Worm (Caenorhabditis elegans) whole organism, L2 larva: ENCODE data around the gene Y39G8C.2.

Experiments used
- ceh-82 ChIP-seq: fragments of 150-350 bp; optimal IDR thresholded peaks from 2 replicates; lab custom pipeline; 2014; ENCODE audit warnings: missing biosample characterization, missing genetic modification characterization
- mab-5 ChIP-seq: fragments of 150-350 bp; optimal IDR thresholded peaks from 2 replicates; lab custom pipeline; 2014; ENCODE audit warnings: missing biosample characterization, missing genetic modification characterization
- snpc-4 ChIP-seq: fragments of 150-350 bp; optimal IDR thresholded peaks from 2 replicates; lab custom pipeline; 2014; ENCODE audit warnings: missing biosample characterization, missing genetic modification characterization
- unc-62 ChIP-seq: fragments of 150-350 bp; optimal IDR thresholded peaks from 2 replicates; lab custom pipeline; 2014; ENCODE audit warnings: missing biosample characterization, missing genetic modification reagents, missing genetic modification characterization

ce11 chrII:14095875-14096274, 1.5 kb downstream of the Y39G8C.2 start:
- TF ChIP-seq unc-62 (GFP tag; lab: Kevin White, UChicago) (no peak), mab-5 (tag; lab: Kevin White, UChicago) (no peak), ceh-82 (no peak), snpc-4 (tag; lab: Kevin White, UChicago) (no peak)
